Worm (Caenorhabditis elegans): ENCODE results near the gene col-118.

DNA sequence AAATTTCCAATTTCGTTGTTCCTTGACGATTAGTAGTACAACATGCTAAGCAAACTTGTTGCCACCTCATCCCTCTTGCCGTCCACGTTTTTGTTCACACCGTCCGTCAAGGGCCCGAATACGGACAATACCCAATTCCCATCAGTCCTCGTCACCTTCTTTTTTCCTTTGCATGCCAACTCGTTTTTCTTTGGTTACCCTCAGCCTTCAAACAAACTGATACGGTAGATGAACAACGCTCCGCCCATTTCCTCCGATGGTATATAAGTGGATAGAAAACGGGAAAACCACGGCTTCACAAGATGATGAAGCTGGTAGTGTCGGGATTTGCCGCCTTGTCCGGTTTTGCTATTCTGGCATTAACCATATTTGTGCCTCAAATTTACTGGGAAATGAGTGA is at the start of gene col-118:
- TF ChIP-seq flt-1 (GFP tag; IDR thresholded peaks at IDR 0.05), result no peak
- no peak for TF ChIP-seq cog-1 (tag; optimal IDR thresholded peaks at IDR 0.05)
- TF ChIP-seq tab-1 (GFP tag; IDR thresholded peaks at IDR 0.05), result no peak
- TF ChIP-seq ztf-23 (GFP tag; IDR thresholded peaks at IDR 0.05), result no peak
- no peak for TF ChIP-seq ztf-29 (GFP tag; IDR thresholded peaks at IDR 0.05)
- TF ChIP-seq med-1 (GFP tag; optimal IDR thresholded peaks at IDR 0.05; ENCODE audit: insufficient read depth), result no peak
- TF ChIP-seq ref-1 (GFP tag; conservative IDR thresholded peaks at IDR 0.05), result no peak
- TF ChIP-seq klf-2 (GFP tag; conservative IDR thresholded peaks at IDR 0.05), result no peak
- no peak for TF ChIP-seq T22C8.4 (GFP tag; IDR thresholded peaks at IDR 0.05)
